Worm (Caenorhabditis elegans) whole organism, L4 larva: Measurements from ENCODE around the gene nuo-3.

Experiments
- D1046.2 ChIP-seq: fragments of 200-800 bp; sonication (Bioruptor generic); IDR thresholded peaks from 2 replicates; pipeline ENCODE4 v1.3.6; 2022; ENCODE audit warnings: missing genetic modification characterization, missing compliant biosample characterization
- F44E2.7 ChIP-seq: fragments of 200-800 bp; sonication (Bioruptor generic); IDR thresholded peaks from 2 replicates; pipeline ENCODE4 v2.1.2; 2022; ENCODE audit warnings: missing genetic modification characterization, missing compliant biosample characterization
- F49E8.2 ChIP-seq: sonication (generic microtip); optimal IDR thresholded peaks from 2 replicates; lab custom pipeline; 2016; ENCODE audit warnings: missing compliant biosample characterization, mild to moderate bottlenecking, missing genetic modification characterization, borderline replicate concordance
- T20F7.1 ChIP-seq: fragments of 200-800 bp; sonication (Bioruptor generic); optimal IDR thresholded peaks from 2 replicates; lab custom pipeline; 2018; ENCODE audit warnings: mild to moderate bottlenecking, missing genetic modification characterization, missing compliant biosample characterization
- Y105C5A.15 ChIP-seq: fragments of 200-800 bp; sonication (Bioruptor generic); IDR thresholded peaks from 2 replicates; pipeline ENCODE4 v1.3.6; 2022; ENCODE audit warnings: missing genetic modification characterization, missing compliant biosample characterization
- Y48G9A.11 ChIP-seq: fragments of 200-800 bp; sonication (Bioruptor generic); IDR thresholded peaks from 2 replicates; pipeline ENCODE4 v1.3.6; 2022; ENCODE audit warnings: missing genetic modification reagents, missing genetic modification characterization, missing compliant biosample characterization
- ZK546.5 ChIP-seq, 2 experiments: sonication (generic microtip); optimal IDR thresholded peaks; 2 replicates each; lab custom pipeline; 2017; ENCODE audit warnings: missing biosample characterization in 2 of 2, missing genetic modification characterization in 2 of 2
- arid-1 ChIP-seq: fragments of 200-800 bp; sonication (Bioruptor generic); conservative IDR thresholded peaks from 2 replicates; pipeline ENCODE4 v1.3.6; 2022; ENCODE audit warnings: missing genetic modification reagents, missing genetic modification characterization, missing compliant biosample characterization
- attf-4 ChIP-seq: sonication (generic microtip); optimal IDR thresholded peaks from 3 replicates; lab custom pipeline; 2017; ENCODE audit warnings: missing biosample characterization, missing genetic modification characterization
- ceh-20 ChIP-seq: fragments of 200-800 bp; sonication (Bioruptor generic); IDR thresholded peaks from 2 replicates; pipeline ENCODE4 v1.3.6; 2022; ENCODE audit warnings: missing genetic modification reagents, missing genetic modification characterization, missing compliant biosample characterization
- ceh-32 ChIP-seq: sonication (generic microtip); optimal IDR thresholded peaks from 2 replicates; lab custom pipeline; 2016; ENCODE audit warnings: mild to moderate bottlenecking, missing genetic modification characterization, missing compliant biosample characterization; ENCODE audit not compliant: poor library complexity
- ceh-62 ChIP-seq: sonication (generic microtip); optimal IDR thresholded peaks from 2 replicates; lab custom pipeline; 2017; ENCODE audit warnings: missing biosample characterization, missing genetic modification characterization
- daf-16 ChIP-seq, 3 experiments: sonication (generic microtip); optimal IDR thresholded peaks; 2 replicates each; lab custom pipeline; 2016 to 2017; ENCODE audit warnings: missing genetic modification characterization in 3 of 3, missing genetic modification reagents in 3 of 3, mild to moderate bottlenecking in 2 of 3, missing compliant biosample characterization in 2 of 3, missing biosample characterization in 1 of 3, moderate library complexity in 1 of 3
- daf-19 ChIP-seq: fragments of 200-800 bp; sonication (Bioruptor generic); conservative IDR thresholded peaks from 2 replicates; pipeline ENCODE4 v1.3.6; 2022; ENCODE audit warnings: missing genetic modification characterization, missing compliant biosample characterization
- daf-8 ChIP-seq: fragments of 200-800 bp; sonication (Bioruptor generic); IDR thresholded peaks from 2 replicates; pipeline ENCODE4 v1.3.6; 2022; ENCODE audit warnings: missing genetic modification characterization, missing compliant biosample characterization
- dmd-8 ChIP-seq: fragments of 200-800 bp; sonication (Bioruptor generic); IDR thresholded peaks from 2 replicates; pipeline ENCODE4 v1.3.6; 2022; ENCODE audit warnings: missing genetic modification characterization, missing compliant biosample characterization
- dmd-9 ChIP-seq: fragments of 200-800 bp; sonication (Bioruptor generic); IDR thresholded peaks from 2 replicates; pipeline ENCODE4 v1.3.6; 2022; ENCODE audit warnings: missing genetic modification reagents, missing genetic modification characterization, missing compliant biosample characterization
- dpl-1 ChIP-seq: fragments of 150-350 bp; optimal IDR thresholded peaks from 2 replicates; lab custom pipeline; 2014; ENCODE audit warnings: missing biosample characterization, missing genetic modification reagents, missing genetic modification characterization
- duxl-1 ChIP-seq: sonication (generic microtip); optimal IDR thresholded peaks from 2 replicates; lab custom pipeline; 2016; ENCODE audit warnings: mild to moderate bottlenecking, missing genetic modification characterization, moderate library complexity, missing compliant biosample characterization; ENCODE audit not compliant: poor library complexity
- dve-1 ChIP-seq: sonication (generic microtip); optimal IDR thresholded peaks from 2 replicates; lab custom pipeline; 2017; ENCODE audit warnings: antibody characterized with exemption, mild to moderate bottlenecking, missing genetic modification characterization, missing compliant biosample characterization; ENCODE audit not compliant: insufficient read depth
- egl-27 ChIP-seq: sonication (generic microtip); optimal IDR thresholded peaks from 3 replicates; lab custom pipeline; 2017; ENCODE audit warnings: missing biosample characterization, missing genetic modification reagents, missing genetic modification characterization
- hif-1 ChIP-seq, 2 experiments: sonication (generic microtip); optimal IDR thresholded peaks; 2 replicates each; lab custom pipeline; 2016 to 2017; ENCODE audit warnings: missing compliant biosample characterization in 2 of 2, missing genetic modification characterization in 2 of 2, missing genetic modification reagents in 2 of 2, missing genotype in 2 of 2, mild to moderate bottlenecking in 1 of 2
- hmg-1.1 ChIP-seq: fragments of 200-800 bp; sonication (Bioruptor generic); IDR thresholded peaks from 2 replicates; pipeline ENCODE4 v1.3.6; 2022; ENCODE audit warnings: missing genetic modification reagents, missing genetic modification characterization, missing compliant biosample characterization
- lin-13 ChIP-seq: fragments of 150-350 bp; optimal IDR thresholded peaks from 2 replicates; lab custom pipeline; 2014; ENCODE audit warnings: missing biosample characterization, missing genetic modification reagents, missing genetic modification characterization
- lin-38 ChIP-seq: fragments of 200-800 bp; sonication (Bioruptor generic); IDR thresholded peaks from 2 replicates; pipeline ENCODE4 v1.3.6; 2022; ENCODE audit warnings: missing genetic modification reagents, missing genetic modification characterization, missing compliant biosample characterization
- mdl-1 ChIP-seq, 2 experiments: fragments of 150-350 bp in 1 of 2; sonication (generic microtip) in 1 of 2; optimal IDR thresholded peaks; 2 replicates each; lab custom pipeline; 2014 to 2017; ENCODE audit warnings: missing biosample characterization in 2 of 2, missing genetic modification characterization in 2 of 2
- mep-1 ChIP-seq: fragments of 150-350 bp; sonication (generic microtip); optimal IDR thresholded peaks from 3 replicates; lab custom pipeline; 2014; ENCODE audit warnings: missing biosample characterization, missing genetic modification characterization
- nhr-102 ChIP-seq: sonication (generic microtip); optimal IDR thresholded peaks from 2 replicates; lab custom pipeline; 2016; ENCODE audit warnings: mild to moderate bottlenecking, missing genetic modification characterization, moderate library complexity, missing compliant biosample characterization
- nhr-237 ChIP-seq: sonication (generic microtip); optimal IDR thresholded peaks from 2 replicates; lab custom pipeline; 2017; ENCODE audit warnings: missing biosample characterization, missing genetic modification characterization
- nhr-28 ChIP-seq: fragments of 150-350 bp; optimal IDR thresholded peaks from 2 replicates; lab custom pipeline; 2014; ENCODE audit warnings: missing biosample characterization, missing genetic modification characterization
- nhr-42 ChIP-seq: fragments of 200-800 bp; sonication (Bioruptor generic); IDR thresholded peaks from 2 replicates; pipeline ENCODE4 v1.3.6; 2022; ENCODE audit warnings: missing genetic modification characterization, missing compliant biosample characterization
- nhr-48 ChIP-seq: sonication (generic microtip); optimal IDR thresholded peaks from 2 replicates; lab custom pipeline; 2016; ENCODE audit warnings: mild to moderate bottlenecking, missing genetic modification characterization, missing compliant biosample characterization
- nhr-6 ChIP-seq: fragments of 150-350 bp; optimal IDR thresholded peaks from 2 replicates; lab custom pipeline; 2014; ENCODE audit warnings: missing biosample characterization, missing genetic modification characterization
- nhr-76 ChIP-seq: fragments of 150-350 bp; optimal IDR thresholded peaks from 2 replicates; lab custom pipeline; 2014; ENCODE audit warnings: missing biosample characterization, missing genetic modification characterization
- nhr-77 ChIP-seq: fragments of 150-350 bp; optimal IDR thresholded peaks from 2 replicates; lab custom pipeline; 2014; ENCODE audit warnings: missing biosample characterization, missing genetic modification characterization
- pha-4 ChIP-seq, 2 experiments: fragments of 150-350 bp in 1 of 2; fragments of 200-800 bp in 1 of 2; sonication (Bioruptor generic) in 1 of 2; IDR thresholded peaks in 1 of 2; optimal IDR thresholded peaks in 1 of 2; 2 replicates each; pipeline versions ENCODE4 v1.3.6 to Lab custom; 2014 to 2022; ENCODE audit warnings: missing genetic modification characterization in 2 of 2, missing genetic modification reagents in 2 of 2, missing biosample characterization in 1 of 2, missing compliant biosample characterization in 1 of 2
- php-3 ChIP-seq: fragments of 200-800 bp; sonication (Bioruptor generic); IDR thresholded peaks from 2 replicates; pipeline ENCODE4 v1.3.6; 2022; ENCODE audit warnings: missing genetic modification reagents, missing genetic modification characterization, missing compliant biosample characterization
- pqm-1 ChIP-seq: sonication (generic microtip); optimal IDR thresholded peaks from 2 replicates; lab custom pipeline; 2017; ENCODE audit warnings: missing biosample characterization, missing genetic modification characterization
- rbr-2 ChIP-seq: sonication (generic microtip); optimal IDR thresholded peaks from 2 replicates; lab custom pipeline; 2016; ENCODE audit warnings: missing genotype, missing genetic modification characterization, missing compliant biosample characterization
- set-16 ChIP-seq: fragments of 200-800 bp; sonication (Bioruptor generic); IDR thresholded peaks from 2 replicates; pipeline ENCODE4 v1.3.6; 2022; ENCODE audit warnings: missing genetic modification reagents, missing genetic modification characterization, missing compliant biosample characterization
- snpc-4 ChIP-seq: fragments of 150-350 bp; optimal IDR thresholded peaks from 2 replicates; lab custom pipeline; 2014; ENCODE audit warnings: missing biosample characterization, missing genetic modification characterization
- spr-1 ChIP-seq: sonication (generic microtip); optimal IDR thresholded peaks from 2 replicates; lab custom pipeline; 2016; ENCODE audit warnings: mild to moderate bottlenecking, missing genetic modification characterization, missing compliant biosample characterization
- tag-97 ChIP-seq: fragments of 200-800 bp; sonication (Bioruptor generic); IDR thresholded peaks from 2 replicates; pipeline ENCODE4 v1.3.6; 2022; ENCODE audit warnings: missing genetic modification characterization, missing compliant biosample characterization
- unc-39 ChIP-seq: sonication (generic microtip); optimal IDR thresholded peaks from 2 replicates; lab custom pipeline; 2017; ENCODE audit warnings: missing biosample characterization, missing genetic modification characterization
- unc-62 ChIP-seq, 3 experiments: fragments of 150-350 bp in 1 of 3; sonication (generic microtip); optimal IDR thresholded peaks in 2 of 3; peaks in 1 of 3; 1 replicate in 1 of 3; 2 replicates in 2 of 3; lab custom pipeline; 2014 to 2017; ENCODE audit warnings: missing biosample characterization in 3 of 3, missing genetic modification characterization in 3 of 3, missing genetic modification reagents in 3 of 3, missing genotype in 1 of 3
- zag-1 ChIP-seq: fragments of 150-350 bp; optimal IDR thresholded peaks from 2 replicates; lab custom pipeline; 2014; ENCODE audit warnings: missing biosample characterization, missing genetic modification characterization
- zfp-3 ChIP-seq: fragments of 200-800 bp; sonication (Bioruptor generic); conservative IDR thresholded peaks from 2 replicates; pipeline ENCODE4 v1.3.6; 2022; ENCODE audit warnings: missing genetic modification reagents, missing genetic modification characterization, missing compliant biosample characterization
- zip-2 ChIP-seq: fragments of 150-350 bp; optimal IDR thresholded peaks from 2 replicates; lab custom pipeline; 2014; ENCODE audit warnings: missing biosample characterization, missing genetic modification characterization
- ztf-11 ChIP-seq: fragments of 150-350 bp; optimal IDR thresholded peaks from 2 replicates; lab custom pipeline; 2014; ENCODE audit warnings: missing biosample characterization, missing genetic modification characterization
- ztf-7 ChIP-seq: fragments of 150-350 bp; optimal IDR thresholded peaks from 2 replicates; lab custom pipeline; 2014; ENCODE audit warnings: missing biosample characterization, missing genetic modification characterization

Gene nuo-3

ce11 chrIV:14824878-14825352 lies 27.6 kb upstream of the nuo-3 start, which contains the start of gene sec-61.A (continued):
- no peak for TF ChIP-seq daf-19
- TF ChIP-seq daf-8 (GFP tag; lab: Robert Waterston, UW) = no peak
- TF ChIP-seq D1046.2 (GFP tag; lab: Robert Waterston, UW) = peak; percentile 99
- no peak for TF ChIP-seq zip-2 (tag; lab: Kevin White, UChicago)
- TF ChIP-seq Y105C5A.15 (GFP tag; lab: Robert Waterston, UW) = no peak
- TF ChIP-seq dve-1 = peak; percentile 30
- no peak for TF ChIP-seq F44E2.7 (GFP tag; lab: Robert Waterston, UW)
- no peak; the same call in 1 of the 2 replicates for TF ChIP-seq pha-4 (GFP tag; IDR thresholded peaks at IDR 0.05; lab: Robert Waterston, UW)
- no peak for TF ChIP-seq pha-4 (tag; optimal IDR thresholded peaks at IDR 0.05; lab: Kevin White, UChicago)
- TF ChIP-seq ceh-32 (tag; lab: Kevin White, UChicago) = no peak
- peak in 1 of 2 experiments; percentile 11 for TF ChIP-seq daf-16 (GFP tag; optimal IDR thresholded peaks at IDR 0.05; lab: Kevin White, UChicago)
- peak; percentile 14 for TF ChIP-seq daf-16 (tag; optimal IDR thresholded peaks at IDR 0.05; lab: Kevin White, UChicago)
- peak; percentile 36 to 75 for TF ChIP-seq hif-1 (tag; optimal IDR thresholded peaks at IDR 0.05; lab: Kevin White, UChicago)
- peak; percentile 47 for TF ChIP-seq nhr-77 (tag; lab: Kevin White, UChicago)
- peak; percentile 18 for TF ChIP-seq nhr-48 (tag; lab: Kevin White, UChicago)
- TF ChIP-seq nhr-102 (tag; lab: Kevin White, UChicago) = peak; percentile 66
- no peak for TF ChIP-seq php-3
- TF ChIP-seq Y48G9A.11 (GFP tag; lab: Robert Waterston, UW) = no peak
- TF ChIP-seq mep-1 (tag; lab: Kevin White, UChicago) = peak; percentile 77
- TF ChIP-seq zfp-3 = peak; percentile 79; the same call in 1 of the 2 replicates
- no peak for TF ChIP-seq dmd-8
- no peak for TF ChIP-seq nhr-42 (GFP tag; lab: Robert Waterston, UW)
- TF ChIP-seq tag-97 = no peak
- peak; percentile 74 for TF ChIP-seq dpl-1 (GFP tag; lab: Kevin White, UChicago)
- TF ChIP-seq hmg-1.1 (GFP tag; lab: Robert Waterston, UW) = peak; percentile 75
- TF ChIP-seq attf-4 = no peak
- no peak for TF ChIP-seq ztf-11 (tag; lab: Kevin White, UChicago)
- TF ChIP-seq unc-62 (GFP tag; optimal IDR thresholded peaks at IDR 0.05 in 1 of 2; lab: Kevin White, UChicago) = peak in 1 of 2 experiments; percentile 77
- no peak for TF ChIP-seq unc-62 (tag; optimal IDR thresholded peaks at IDR 0.05; lab: Kevin White, UChicago)
- peak; percentile 87 for TF ChIP-seq T20F7.1
- no peak for TF ChIP-seq zag-1
- TF ChIP-seq rbr-2 (tag; lab: Kevin White, UChicago) = peak; percentile 78
- peak; percentile 16 to 82 for TF ChIP-seq mdl-1 (tag; optimal IDR thresholded peaks at IDR 0.05; lab: Kevin White, UChicago)
- no peak for TF ChIP-seq unc-39
- peak; percentile 66 for TF ChIP-seq lin-13
- TF ChIP-seq snpc-4 (tag; lab: Kevin White, UChicago) = peak; percentile 4
- TF ChIP-seq nhr-28 = peak; percentile 35
- no peak for TF ChIP-seq dmd-9
- no peak for TF ChIP-seq nhr-76 (tag; lab: Kevin White, UChicago)
- TF ChIP-seq egl-27 (tag; lab: Kevin White, UChicago) = no peak
- TF ChIP-seq F49E8.2 (tag; lab: Kevin White, UChicago) = peak; percentile 64
- TF ChIP-seq nhr-6 (tag; lab: Kevin White, UChicago) = no peak
- peak; percentile 1 for TF ChIP-seq duxl-1
- TF ChIP-seq spr-1 (tag; lab: Kevin White, UChicago) = peak; percentile 49
- TF ChIP-seq set-16 (GFP tag; lab: Robert Waterston, UW) = peak; percentile 18; the same call in 1 of the 2 replicates
- TF ChIP-seq arid-1 (GFP tag; lab: Robert Waterston, UW) = peak; percentile 48; the same call in 1 of the 2 replicates
- peak; percentile 54 for TF ChIP-seq pqm-1
- TF ChIP-seq nhr-237 (tag; lab: Kevin White, UChicago) = no peak
- peak; percentile 26 for TF ChIP-seq ztf-7 (tag; lab: Kevin White, UChicago)
- TF ChIP-seq ceh-62 (tag; lab: Kevin White, UChicago) = no peak
- no peak for TF ChIP-seq ZK546.5 (tag; optimal IDR thresholded peaks at IDR 0.05; lab: Kevin White, UChicago)
- peak; percentile 72 for TF ChIP-seq lin-38 (GFP tag; lab: Robert Waterston, UW)
- TF ChIP-seq ceh-20 (GFP tag; lab: Robert Waterston, UW) = no peak
